Worm (Caenorhabditis elegans) whole organism, early embryonic: ENCODE measurements around the gene C36E8.4.

Experiments
- B0310.2 ChIP-seq: sonication (generic microtip); optimal IDR thresholded peaks from 2 replicates; lab custom pipeline; 2016; ENCODE audit warnings: mild to moderate bottlenecking, missing genetic modification characterization, missing compliant biosample characterization
- F13C5.2 ChIP-seq: sonication (generic microtip); optimal IDR thresholded peaks from 2 replicates; lab custom pipeline; 2017; ENCODE audit warnings: mild to moderate bottlenecking, missing genetic modification characterization, inconsistent platforms, missing compliant biosample characterization
- aly-1 ChIP-seq: sonication (generic microtip); optimal IDR thresholded peaks from 2 replicates; lab custom pipeline; 2016; ENCODE audit warnings: missing genetic modification characterization, missing compliant biosample characterization
- ama-1 ChIP-seq: fragments of 150-350 bp; optimal IDR thresholded peaks from 2 replicates; lab custom pipeline; 2014
- ceh-13 ChIP-seq: fragments of 200-800 bp; sonication (Bioruptor generic); optimal IDR thresholded peaks from 2 replicates; lab custom pipeline; 2018; ENCODE audit warnings: mild to moderate bottlenecking, missing genetic modification characterization, missing compliant biosample characterization
- ceh-36 ChIP-seq: sonication (generic microtip); optimal IDR thresholded peaks from 2 replicates; lab custom pipeline; 2016; ENCODE audit warnings: missing genetic modification characterization, inconsistent platforms, missing compliant biosample characterization
- ets-7 ChIP-seq: sonication (generic microtip); optimal IDR thresholded peaks from 2 replicates; lab custom pipeline; 2016; ENCODE audit warnings: missing genotype, missing genetic modification characterization, missing compliant biosample characterization
- flt-1 ChIP-seq: fragments of 200-800 bp; sonication (Bioruptor generic); IDR thresholded peaks from 2 replicates; pipeline ENCODE4 v1.3.6; 2022; ENCODE audit warnings: missing genetic modification characterization, missing compliant biosample characterization
- hmbx-1 ChIP-seq: sonication (generic microtip); optimal IDR thresholded peaks from 2 replicates; lab custom pipeline; 2016; ENCODE audit warnings: mild to moderate bottlenecking, missing genetic modification characterization, missing compliant biosample characterization
- hmg-4 ChIP-seq: fragments of 200-800 bp; sonication (Bioruptor generic); optimal IDR thresholded peaks from 2 replicates; lab custom pipeline; 2018; ENCODE audit warnings: mild to moderate bottlenecking, missing genetic modification characterization, missing compliant biosample characterization
- hnd-1 ChIP-seq: sonication (generic microtip); optimal IDR thresholded peaks from 2 replicates; lab custom pipeline; 2016; ENCODE audit warnings: missing genetic modification characterization, missing compliant biosample characterization
- pes-1 ChIP-seq: fragments of 200-800 bp; sonication (Bioruptor generic); IDR thresholded peaks from 2 replicates; pipeline ENCODE4 v1.3.6; 2022; ENCODE audit warnings: missing genetic modification reagents, missing genetic modification characterization, missing compliant biosample characterization
- scrt-1 ChIP-seq: fragments of 200-800 bp; sonication (Bioruptor generic); IDR thresholded peaks from 2 replicates; pipeline ENCODE4 v1.3.6; 2022; ENCODE audit warnings: missing genetic modification characterization, missing compliant biosample characterization
- sea-1 ChIP-seq: fragments of 200-800 bp; sonication (Bioruptor generic); conservative IDR thresholded peaks from 2 replicates; pipeline ENCODE4 v1.3.6; 2022; ENCODE audit warnings: missing genetic modification characterization, missing compliant biosample characterization
- tbx-11 ChIP-seq: fragments of 200-800 bp; sonication (Bioruptor generic); IDR thresholded peaks from 2 replicates; pipeline ENCODE4 v1.3.6; 2022; ENCODE audit warnings: missing genetic modification characterization, missing compliant biosample characterization
- tbx-37 ChIP-seq: fragments of 200-800 bp; sonication (Bioruptor generic); conservative IDR thresholded peaks from 2 replicates; pipeline ENCODE4 v1.3.6; 2022; ENCODE audit warnings: missing genetic modification reagents, missing genetic modification characterization, missing compliant biosample characterization
- tra-4 ChIP-seq: sonication (generic microtip); optimal IDR thresholded peaks from 2 replicates; lab custom pipeline; 2017; ENCODE audit warnings: missing genetic modification characterization, missing compliant biosample characterization

Gene C36E8.4

DNA sequence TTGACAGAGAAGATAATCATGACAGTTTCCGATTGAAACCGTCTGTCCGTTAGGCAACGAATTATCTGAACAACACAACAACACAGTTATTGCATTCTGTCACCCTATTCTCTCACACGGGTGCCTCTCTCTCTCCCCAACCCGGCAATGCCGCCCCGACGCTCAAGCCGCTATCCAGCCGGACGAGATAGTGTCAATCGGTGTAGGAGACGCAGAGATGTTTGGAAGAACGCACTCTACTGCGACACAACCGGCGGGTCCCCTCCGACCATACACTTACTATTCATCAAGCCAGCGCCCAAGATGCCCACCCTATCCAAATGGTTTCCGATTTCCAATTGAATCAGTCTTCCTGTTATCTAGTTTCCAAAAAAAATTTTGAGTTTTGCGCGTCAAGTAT, 2.0 kb upstream of the C36E8.4 start:
- TF ChIP-seq pes-1 (GFP tag; lab: Robert Waterston, UW) (no peak), aly-1 (tag; lab: Kevin White, UChicago) (peak; percentile 69), tbx-37 (GFP tag; lab: Robert Waterston, UW) (no peak), hmg-4 (GFP tag; lab: Kevin White, UChicago) (peak; percentile 57), tra-4 (tag; lab: Kevin White, UChicago) (no peak), ama-1 (lab: Kevin White, UChicago) (no peak), F13C5.2 (tag; lab: Kevin White, UChicago) (peak; percentile 31)

DNA sequence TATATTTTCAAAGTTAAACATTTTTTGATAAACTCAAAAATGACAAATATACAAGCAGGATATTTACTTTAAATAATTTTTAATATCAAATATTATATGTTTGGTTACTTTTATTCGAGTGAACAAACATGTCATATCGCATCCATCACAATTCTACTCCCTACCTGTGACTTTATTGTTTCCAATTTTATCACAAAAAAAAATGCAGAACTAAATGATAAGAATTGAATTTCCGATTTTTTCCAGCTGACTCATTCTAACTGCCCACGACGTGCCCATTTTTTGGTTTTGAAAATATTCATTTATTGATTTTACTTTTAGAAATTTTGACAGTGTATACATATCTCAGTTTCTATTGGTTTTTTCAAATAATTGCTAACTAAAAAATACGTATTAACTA, 1.1 kb upstream of the C36E8.4 start:
- TF ChIP-seq F13C5.2 (tag; lab: Kevin White, UChicago) (no peak), tbx-37 (GFP tag; lab: Robert Waterston, UW) (no peak), sea-1 (GFP tag; lab: Robert Waterston, UW) (no peak), B0310.2 (no peak), flt-1 (GFP tag; lab: Robert Waterston, UW) (no peak), hmg-4 (GFP tag; lab: Kevin White, UChicago) (no peak), ets-7 (no peak), ama-1 (lab: Kevin White, UChicago) (no peak), hnd-1 (tag; lab: Kevin White, UChicago) (no peak), pes-1 (GFP tag; lab: Robert Waterston, UW) (no peak), ceh-36 (tag; lab: Kevin White, UChicago) (no peak), tra-4 (tag; lab: Kevin White, UChicago) (no peak)

DNA sequence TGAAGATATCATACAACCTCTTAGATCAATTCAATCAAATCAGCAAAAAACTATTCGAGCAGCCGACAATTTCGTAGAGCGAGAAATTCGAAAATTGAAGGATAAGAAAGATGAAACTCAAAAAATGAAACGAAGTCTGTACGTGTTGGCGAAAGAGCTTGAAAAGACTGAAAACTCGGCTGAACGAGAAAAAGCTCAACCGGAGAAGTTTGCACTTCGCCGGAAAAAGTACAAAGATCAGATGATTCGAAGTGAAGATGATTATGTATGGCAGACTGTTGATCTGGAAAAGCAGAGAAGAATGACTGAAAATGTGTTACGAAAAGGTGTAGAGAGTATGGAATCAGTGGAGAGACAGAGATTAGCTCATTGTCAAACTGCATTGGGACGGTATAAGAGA, 925 bp downstream of the C36E8.4 start:
- TF ChIP-seq F13C5.2 (tag; lab: Kevin White, UChicago) (no peak), ama-1 (lab: Kevin White, UChicago) (no peak)

DNA sequence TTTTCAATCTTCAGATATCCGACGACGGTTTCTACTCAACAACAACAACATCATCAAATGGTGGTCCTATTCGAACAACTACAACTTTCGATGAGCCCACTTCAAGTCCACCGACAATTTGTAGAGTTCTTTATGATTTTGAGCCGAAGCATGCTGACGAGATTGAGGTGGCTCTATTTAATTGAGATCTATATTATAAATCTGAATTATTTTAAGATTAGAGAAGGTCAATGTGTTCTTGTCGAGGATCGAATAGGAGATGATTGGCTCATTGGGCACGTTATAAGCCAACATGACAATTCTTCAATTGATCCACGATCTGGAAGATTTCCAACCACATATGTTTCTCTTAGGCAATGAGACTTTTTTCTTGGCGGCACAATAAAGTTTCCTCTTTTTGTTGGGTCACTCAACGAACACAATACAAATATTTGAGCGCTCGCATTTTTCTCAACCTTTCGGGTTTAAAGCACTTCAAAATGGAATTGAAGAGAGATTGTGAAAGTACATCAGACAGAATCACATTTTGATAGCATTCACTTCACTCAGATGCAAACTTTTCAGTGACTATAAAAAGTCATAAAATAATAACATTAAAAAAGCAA, 3.3 kb downstream of the C36E8.4 start:
- no peak for TF ChIP-seq flt-1 (GFP tag; lab: Robert Waterston, UW)
- no peak for TF ChIP-seq hmbx-1 (tag; lab: Kevin White, UChicago)
- peak; percentile 38 for TF ChIP-seq ama-1 (lab: Kevin White, UChicago)

DNA sequence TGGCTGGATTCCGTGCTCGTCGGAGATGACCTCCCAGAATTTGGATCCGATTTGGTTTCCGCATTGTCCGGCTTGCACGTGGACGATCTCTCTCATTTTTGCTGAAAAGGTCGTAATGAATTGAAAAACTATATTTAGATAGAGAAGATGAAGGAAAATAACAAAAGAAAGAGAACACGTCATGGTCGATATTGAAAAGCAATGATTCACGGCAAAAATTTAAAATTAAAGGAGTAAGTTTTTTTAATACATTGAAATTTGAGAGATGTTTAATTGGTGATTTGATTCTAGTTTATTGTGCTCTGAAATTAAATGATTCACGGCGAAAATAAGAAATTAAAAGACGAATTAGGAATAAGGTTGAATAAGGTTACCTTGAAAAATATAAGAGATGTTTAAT, 5.4 kb downstream of the C36E8.4 start, which contains the start of gene tbb-2:
Gene tbb-2, minus strand, starts transcription at position 101 of the 400 bp plus-strand sequence.
- TF ChIP-seq ceh-13: no peak
- no peak for TF ChIP-seq flt-1 (GFP tag; lab: Robert Waterston, UW)
- no peak for TF ChIP-seq tbx-37 (GFP tag; lab: Robert Waterston, UW)
- TF ChIP-seq hmbx-1 (tag; lab: Kevin White, UChicago): no peak

DNA sequence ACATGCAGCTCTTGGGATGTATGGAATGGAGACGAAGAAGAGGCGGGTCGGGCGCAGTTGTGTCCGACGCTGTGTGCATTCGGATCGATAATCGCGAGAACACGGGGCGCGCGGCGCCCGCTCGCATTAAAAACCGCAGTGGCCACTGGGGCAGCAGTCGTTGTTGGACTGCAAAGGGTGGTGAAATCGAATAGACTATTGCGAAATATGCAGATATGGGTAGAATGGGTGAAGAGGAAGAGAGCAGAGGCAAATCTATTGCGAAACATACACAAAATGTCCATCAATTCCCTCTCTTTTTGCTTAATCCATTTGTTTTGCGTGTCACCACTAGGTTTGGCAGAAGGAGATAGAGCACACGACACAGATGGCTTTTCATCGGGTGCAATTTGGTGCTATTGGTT, 6.0 kb downstream of the C36E8.4 start:
- TF ChIP-seq tbx-11 (GFP tag; lab: Robert Waterston, UW) (no peak), hmbx-1 (tag; lab: Kevin White, UChicago) (no peak), pes-1 (GFP tag; lab: Robert Waterston, UW) (no peak), hmg-4 (GFP tag; lab: Kevin White, UChicago) (no peak), aly-1 (tag; lab: Kevin White, UChicago) (no peak), tbx-37 (GFP tag; lab: Robert Waterston, UW) (no peak), flt-1 (GFP tag; lab: Robert Waterston, UW) (no peak), sea-1 (GFP tag; lab: Robert Waterston, UW) (no peak), ceh-13 (no peak), B0310.2 (no peak), ama-1 (lab: Kevin White, UChicago) (no peak), scrt-1 (GFP tag; lab: Robert Waterston, UW) (no peak), F13C5.2 (tag; lab: Kevin White, UChicago) (no peak), ets-7 (no peak), ceh-36 (tag; lab: Kevin White, UChicago) (no peak), hnd-1 (tag; lab: Kevin White, UChicago) (no peak)

DNA sequence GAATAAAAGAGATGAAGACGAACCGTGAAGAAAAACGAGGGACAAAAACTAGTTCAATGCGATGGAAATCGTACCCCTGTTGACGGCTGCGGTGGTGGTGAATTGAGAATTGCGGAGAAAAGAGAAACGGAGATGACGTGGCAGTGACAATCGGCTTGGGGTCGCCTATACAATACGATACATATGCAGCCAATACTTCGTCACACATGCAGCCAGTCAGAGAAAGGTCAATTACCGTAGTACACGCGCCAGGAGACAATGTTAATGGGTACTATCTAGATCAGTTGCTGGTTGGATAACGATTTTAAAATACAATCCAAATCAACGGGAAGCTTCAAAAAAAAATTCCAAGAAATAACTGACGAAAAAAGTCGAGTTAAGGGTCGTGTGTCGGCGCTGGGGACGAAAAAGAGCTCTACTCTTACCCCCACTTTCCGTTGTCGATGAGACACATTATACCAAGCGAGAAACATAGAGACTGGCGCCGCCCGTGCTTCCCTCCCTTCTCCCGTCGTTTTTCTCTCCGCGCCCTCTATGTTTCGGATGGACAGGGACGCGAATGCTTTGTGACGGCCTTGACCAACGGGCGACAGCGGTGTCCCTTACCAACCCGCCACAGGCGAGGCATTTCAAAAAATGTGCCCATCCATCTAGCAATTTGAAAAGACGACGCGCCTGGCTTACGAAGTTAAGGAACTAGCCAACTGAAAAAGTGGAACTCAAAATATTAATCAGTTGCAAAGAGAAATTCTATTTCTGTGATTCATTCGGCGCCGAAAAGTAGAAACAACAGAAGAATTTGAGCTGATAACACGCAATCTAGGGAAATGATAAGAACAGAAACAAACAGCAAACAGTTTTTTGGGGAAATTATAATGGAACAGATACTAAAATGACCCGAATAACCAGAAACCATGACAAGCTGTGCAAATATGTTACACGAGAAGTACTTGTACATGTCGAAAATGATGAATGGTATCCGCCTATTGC, 6.8 kb downstream of the C36E8.4 start:
- TF ChIP-seq hnd-1 (tag; lab: Kevin White, UChicago) (no peak), flt-1 (GFP tag; lab: Robert Waterston, UW) (no peak), hmg-4 (GFP tag; lab: Kevin White, UChicago) (peak; percentile 10), aly-1 (tag; lab: Kevin White, UChicago) (no peak), ets-7 (no peak), ama-1 (lab: Kevin White, UChicago) (no peak), sea-1 (GFP tag; lab: Robert Waterston, UW) (no peak)

DNA sequence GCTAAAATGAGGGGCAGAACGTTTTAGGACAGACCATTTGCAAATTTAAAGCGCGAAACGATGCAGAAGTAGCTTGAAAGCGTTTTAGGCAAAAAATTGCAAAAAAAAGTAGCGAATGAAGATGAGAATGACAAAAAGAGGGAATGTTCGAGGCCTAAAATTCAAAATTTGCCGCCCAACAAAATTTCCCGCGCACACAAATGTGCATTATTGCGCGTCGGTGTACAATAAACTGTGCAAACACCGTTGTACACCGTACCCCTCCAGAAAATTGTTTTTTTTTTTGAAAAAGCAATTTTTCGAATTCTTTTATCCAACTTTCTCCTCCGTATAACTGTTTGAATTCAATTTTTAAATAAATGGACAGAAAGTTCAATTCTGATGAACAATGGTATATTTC, 7.7 kb downstream of the C36E8.4 start, which contains the start of gene snpc-3.4:
Gene snpc-3.4, plus strand, starts transcription at position 237 of the 400 bp plus-strand sequence.
- TF ChIP-seq F13C5.2 (tag; lab: Kevin White, UChicago) (peak; percentile 20), tbx-11 (GFP tag; lab: Robert Waterston, UW) (no peak)
